Worm (Caenorhabditis elegans) whole organism, L1 larva: Measurements from ENCODE around the gene T04G9.7.

Experiments used
- C04F5.9 ChIP-seq: sonication (generic microtip); optimal IDR thresholded peaks from 2 replicates; lab custom pipeline; 2016; ENCODE audit warnings: missing genetic modification characterization, missing compliant biosample characterization
- C16A3.4 ChIP-seq: fragments of 150-350 bp; optimal IDR thresholded peaks from 2 replicates; lab custom pipeline; 2014; ENCODE audit warnings: missing biosample characterization, missing genetic modification characterization
- C34B4.2 ChIP-seq: sonication (generic microtip); optimal IDR thresholded peaks from 2 replicates; lab custom pipeline; 2017; ENCODE audit warnings: mild to moderate bottlenecking, missing genetic modification characterization, missing compliant biosample characterization
- F16B12.6 ChIP-seq: fragments of 150-350 bp; optimal IDR thresholded peaks from 2 replicates; lab custom pipeline; 2014; ENCODE audit warnings: missing biosample characterization, missing genetic modification characterization
- Y116A8C.19 ChIP-seq: sonication (generic microtip); optimal IDR thresholded peaks from 2 replicates; lab custom pipeline; 2016; ENCODE audit warnings: missing compliant biosample characterization, missing genetic modification characterization, borderline replicate concordance
- alr-1 ChIP-seq: fragments of 200-800 bp; sonication (Bioruptor generic); optimal IDR thresholded peaks from 2 replicates; lab custom pipeline; 2018; ENCODE audit warnings: borderline replicate concordance, mild to moderate bottlenecking, missing genetic modification characterization, missing compliant biosample characterization
- aly-2 ChIP-seq: fragments of 150-350 bp; optimal IDR thresholded peaks from 2 replicates; lab custom pipeline; 2014; ENCODE audit warnings: missing biosample characterization, missing genetic modification characterization
- ama-1 ChIP-seq: fragments of 150-350 bp; optimal IDR thresholded peaks from 2 replicates; lab custom pipeline; 2014
- blmp-1 ChIP-seq: fragments of 150-350 bp; optimal IDR thresholded peaks from 2 replicates; lab custom pipeline; 2014; ENCODE audit warnings: missing biosample characterization, missing genetic modification characterization
- ceh-63 ChIP-seq: fragments of 200-800 bp; sonication (Bioruptor generic); optimal IDR thresholded peaks from 2 replicates; lab custom pipeline; 2018; ENCODE audit warnings: mild to moderate bottlenecking, missing genetic modification characterization, missing compliant biosample characterization
- ceh-8 ChIP-seq: fragments of 200-800 bp; sonication (Bioruptor generic); optimal IDR thresholded peaks from 2 replicates; lab custom pipeline; 2018; ENCODE audit warnings: mild to moderate bottlenecking, missing genetic modification characterization, moderate library complexity, missing compliant biosample characterization
- ceh-88 ChIP-seq: fragments of 200-800 bp; sonication (Bioruptor generic); IDR thresholded peaks from 2 replicates; pipeline ENCODE4 v1.3.6; 2022; ENCODE audit warnings: missing genetic modification characterization, missing compliant biosample characterization
- ceh-90 ChIP-seq: sonication (generic microtip); optimal IDR thresholded peaks from 2 replicates; lab custom pipeline; 2016; ENCODE audit warnings: missing genetic modification characterization, missing compliant biosample characterization
- efl-1 ChIP-seq, 4 experiments: fragments of 150-350 bp; optimal IDR thresholded peaks in 3 of 4; peaks in 1 of 4; 1 replicate in 1 of 4; 2 replicates in 3 of 4; lab custom pipeline; 2014; ENCODE audit warnings: missing biosample characterization in 2 of 4, missing genetic modification characterization in 2 of 4, missing genetic modification reagents in 2 of 4
- elt-3 ChIP-seq, 6 experiments: fragments of 150-350 bp in 1 of 6; sonication (generic microtip); optimal IDR thresholded peaks; 2 replicates each; lab custom pipeline; 2017 to 2018; ENCODE audit warnings: missing biosample characterization in 6 of 6, missing genetic modification characterization in 6 of 6, inconsistent platforms in 1 of 6
- ets-5 ChIP-seq: fragments of 200-800 bp; sonication (Bioruptor generic); IDR thresholded peaks from 2 replicates; pipeline ENCODE4 v1.3.6; 2022; ENCODE audit warnings: missing genetic modification characterization, missing compliant biosample characterization
- fkh-10 ChIP-seq: sonication (generic microtip); optimal IDR thresholded peaks from 2 replicates; lab custom pipeline; 2017; ENCODE audit warnings: missing biosample characterization, missing genetic modification reagents, missing genetic modification characterization
- fkh-4 ChIP-seq: sonication (generic microtip); optimal IDR thresholded peaks from 2 replicates; lab custom pipeline; 2016; ENCODE audit warnings: missing compliant biosample characterization, missing genetic modification characterization, borderline replicate concordance
- fkh-8 ChIP-seq: sonication (generic microtip); optimal IDR thresholded peaks from 2 replicates; lab custom pipeline; 2016; ENCODE audit warnings: mild to moderate bottlenecking, missing genetic modification characterization, missing compliant biosample characterization
- hlh-4 ChIP-seq: sonication (generic microtip); optimal IDR thresholded peaks from 2 replicates; lab custom pipeline; 2016; ENCODE audit warnings: mild to moderate bottlenecking, missing genetic modification characterization, missing compliant biosample characterization
- hpl-2 ChIP-seq: fragments of 150-350 bp; optimal IDR thresholded peaks from 2 replicates; lab custom pipeline; 2014; ENCODE audit warnings: missing biosample characterization, missing genetic modification reagents, missing genetic modification characterization
- irx-1 ChIP-seq: sonication (generic microtip); optimal IDR thresholded peaks from 2 replicates; lab custom pipeline; 2016; ENCODE audit warnings: missing genetic modification characterization, missing compliant biosample characterization
- isw-1 ChIP-seq: fragments of 200-800 bp; sonication (Bioruptor generic); IDR thresholded peaks from 2 replicates; pipeline ENCODE4 v1.3.6; 2022; ENCODE audit warnings: missing genetic modification characterization, missing compliant biosample characterization
- jun-1 ChIP-seq: fragments of 150-350 bp; optimal IDR thresholded peaks from 2 replicates; lab custom pipeline; 2014; ENCODE audit warnings: missing biosample characterization, missing genetic modification reagents, missing genetic modification characterization
- lin-15B ChIP-seq: fragments of 150-350 bp; sonication (generic microtip); optimal IDR thresholded peaks from 3 replicates; lab custom pipeline; 2014; ENCODE audit warnings: missing biosample characterization, missing genetic modification characterization
- lin-35 ChIP-seq, 2 experiments: fragments of 150-350 bp; optimal IDR thresholded peaks; 2 replicates each; lab custom pipeline; 2014; ENCODE audit warnings: missing biosample characterization in 2 of 2, missing genetic modification characterization in 2 of 2, missing genetic modification reagents in 2 of 2
- mab-9 ChIP-seq: fragments of 200-800 bp; sonication (Bioruptor generic); IDR thresholded peaks from 2 replicates; pipeline ENCODE4 v1.3.6; 2022; ENCODE audit warnings: missing genetic modification reagents, missing genetic modification characterization, missing compliant biosample characterization
- mdl-1 ChIP-seq, 2 experiments: fragments of 150-350 bp; optimal IDR thresholded peaks; 2 replicates each; lab custom pipeline; 2014 to 2017; ENCODE audit warnings: missing biosample characterization in 2 of 2, missing genetic modification characterization in 2 of 2, inconsistent platforms in 1 of 2
- nhr-11 ChIP-seq: fragments of 150-350 bp; optimal IDR thresholded peaks from 2 replicates; lab custom pipeline; 2014; ENCODE audit warnings: missing biosample characterization, missing genetic modification characterization
- nhr-19 ChIP-seq: fragments of 200-800 bp; sonication (Bioruptor generic); conservative IDR thresholded peaks from 2 replicates; pipeline ENCODE4 v1.3.6; 2022; ENCODE audit warnings: missing genetic modification characterization, missing compliant biosample characterization
- nhr-47 ChIP-seq: sonication (generic microtip); optimal IDR thresholded peaks from 2 replicates; lab custom pipeline; 2016; ENCODE audit warnings: mild to moderate bottlenecking, missing genetic modification characterization, moderate library complexity, missing compliant biosample characterization
- nhr-76 ChIP-seq: sonication (generic microtip); optimal IDR thresholded peaks from 2 replicates; lab custom pipeline; 2017; ENCODE audit warnings: missing biosample characterization, missing genetic modification characterization
- nhr-77 ChIP-seq: fragments of 150-350 bp; optimal IDR thresholded peaks from 2 replicates; lab custom pipeline; 2014; ENCODE audit warnings: missing biosample characterization, missing genetic modification characterization
- nhr-90 ChIP-seq: sonication (generic microtip); optimal IDR thresholded peaks from 2 replicates; lab custom pipeline; 2016; ENCODE audit warnings: mild to moderate bottlenecking, missing genetic modification characterization, missing compliant biosample characterization; ENCODE audit not compliant: poor library complexity
- pax-3 ChIP-seq: fragments of 200-800 bp; sonication (Bioruptor generic); optimal IDR thresholded peaks from 2 replicates; lab custom pipeline; 2018; ENCODE audit warnings: mild to moderate bottlenecking, missing genetic modification characterization, moderate library complexity, missing compliant biosample characterization
- rnt-1 ChIP-seq: sonication (generic microtip); optimal IDR thresholded peaks from 2 replicates; lab custom pipeline; 2016; ENCODE audit warnings: mild to moderate bottlenecking, missing genetic modification characterization, moderate library complexity, missing compliant biosample characterization
- skn-1 ChIP-seq: fragments of 150-350 bp; optimal IDR thresholded peaks from 2 replicates; lab custom pipeline; 2014; ENCODE audit warnings: missing biosample characterization, missing genetic modification characterization
- snpc-4 ChIP-seq: fragments of 150-350 bp; optimal IDR thresholded peaks from 2 replicates; lab custom pipeline; 2014; ENCODE audit warnings: missing biosample characterization, missing genetic modification characterization
- snu-23 ChIP-seq: sonication (generic microtip); optimal IDR thresholded peaks from 2 replicates; lab custom pipeline; 2016; ENCODE audit warnings: missing genetic modification characterization, missing compliant biosample characterization
- sox-4 ChIP-seq: sonication (generic microtip); optimal IDR thresholded peaks from 2 replicates; lab custom pipeline; 2016; ENCODE audit warnings: missing genetic modification characterization, missing compliant biosample characterization
- swsn-7 ChIP-seq: sonication (generic microtip); optimal IDR thresholded peaks from 2 replicates; lab custom pipeline; 2016; ENCODE audit warnings: missing genetic modification characterization, missing compliant biosample characterization
- unc-86 ChIP-seq: sonication (generic microtip); optimal IDR thresholded peaks from 2 replicates; lab custom pipeline; 2016; ENCODE audit warnings: missing genetic modification characterization, missing compliant biosample characterization
- unc-98 ChIP-seq: fragments of 200-800 bp; sonication (Bioruptor generic); IDR thresholded peaks from 2 replicates; pipeline ENCODE4 v1.3.6; 2022; ENCODE audit warnings: missing genetic modification characterization, missing compliant biosample characterization
- vab-15 ChIP-seq: sonication (generic microtip); optimal IDR thresholded peaks from 2 replicates; lab custom pipeline; 2017; ENCODE audit warnings: missing genotype, mild to moderate bottlenecking, missing genetic modification characterization, missing compliant biosample characterization

The T04G9.7 gene

DNA sequence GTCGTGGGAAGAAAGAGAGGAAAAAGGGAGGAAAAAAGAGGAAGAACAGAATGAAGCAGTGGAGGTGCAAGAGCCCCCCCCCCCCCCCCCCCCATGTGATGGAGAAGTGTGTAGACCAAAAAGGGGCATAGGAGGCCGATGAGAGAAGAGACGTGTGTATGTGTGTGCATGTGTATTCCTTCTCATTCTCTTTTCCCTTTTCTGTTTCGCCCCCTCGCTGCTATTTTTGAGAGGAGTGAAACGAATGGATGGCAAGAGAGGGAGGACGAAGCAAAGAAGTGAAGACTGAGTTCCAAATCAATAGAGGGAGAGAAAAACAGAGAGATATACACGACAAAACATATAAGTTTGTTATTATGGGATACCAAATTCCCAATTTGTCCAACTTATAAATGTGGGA lies 10.1 kb upstream of the T04G9.7 start (continued):
- TF ChIP-seq lin-15B (no peak), isw-1 (GFP tag; lab: Robert Waterston, UW) (no peak), snpc-4 (tag; lab: Kevin White, UChicago) (no peak), ceh-8 (GFP tag; lab: Kevin White, UChicago) (peak; percentile 56), swsn-7 (tag; lab: Kevin White, UChicago) (peak; percentile 23), unc-86 (no peak), elt-3 (tag; optimal IDR thresholded peaks at IDR 0.05; lab: Kevin White, UChicago) (no peak), snu-23 (GFP tag; lab: Kevin White, UChicago) (peak; percentile 26)
- TF ChIP-seq, all 84 proteins: peak for 13

DNA sequence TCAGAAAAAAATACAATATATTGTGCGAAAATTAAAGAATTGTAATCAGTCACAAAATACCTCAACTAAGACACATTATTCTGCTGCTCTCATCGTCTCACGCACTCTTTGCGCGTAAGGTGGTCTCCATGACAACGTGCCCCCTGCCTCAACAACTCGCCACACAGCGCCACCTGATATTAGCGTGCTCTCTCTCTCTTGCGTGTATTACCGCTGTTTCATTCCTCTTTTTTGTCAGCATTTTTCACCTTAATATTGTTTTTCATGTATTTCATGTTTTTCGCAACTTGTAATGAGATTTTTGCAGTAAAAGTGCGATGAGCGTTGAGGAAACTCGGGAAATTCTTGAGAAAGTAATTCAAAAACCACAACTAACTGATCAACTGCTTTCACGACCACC lies 7.2 kb upstream of the T04G9.7 start, which contains the start of gene dyf-11:
dyf-11 (plus strand) TSS at position 301 of the 400 bp plus-strand sequence.
- TF ChIP-seq Y116A8C.19 (tag; lab: Kevin White, UChicago) (no peak), C04F5.9 (tag; lab: Kevin White, UChicago) (no peak), skn-1 (tag; lab: Kevin White, UChicago) (peak; percentile 67), irx-1 (tag; lab: Kevin White, UChicago) (no peak), fkh-10 (GFP tag; lab: Kevin White, UChicago) (no peak), ceh-8 (GFP tag; lab: Kevin White, UChicago) (peak; percentile 16), alr-1 (tag; lab: Kevin White, UChicago) (no peak), fkh-8 (tag; lab: Kevin White, UChicago) (peak; percentile 90), nhr-47 (tag; lab: Kevin White, UChicago) (peak; percentile 21)

DNA sequence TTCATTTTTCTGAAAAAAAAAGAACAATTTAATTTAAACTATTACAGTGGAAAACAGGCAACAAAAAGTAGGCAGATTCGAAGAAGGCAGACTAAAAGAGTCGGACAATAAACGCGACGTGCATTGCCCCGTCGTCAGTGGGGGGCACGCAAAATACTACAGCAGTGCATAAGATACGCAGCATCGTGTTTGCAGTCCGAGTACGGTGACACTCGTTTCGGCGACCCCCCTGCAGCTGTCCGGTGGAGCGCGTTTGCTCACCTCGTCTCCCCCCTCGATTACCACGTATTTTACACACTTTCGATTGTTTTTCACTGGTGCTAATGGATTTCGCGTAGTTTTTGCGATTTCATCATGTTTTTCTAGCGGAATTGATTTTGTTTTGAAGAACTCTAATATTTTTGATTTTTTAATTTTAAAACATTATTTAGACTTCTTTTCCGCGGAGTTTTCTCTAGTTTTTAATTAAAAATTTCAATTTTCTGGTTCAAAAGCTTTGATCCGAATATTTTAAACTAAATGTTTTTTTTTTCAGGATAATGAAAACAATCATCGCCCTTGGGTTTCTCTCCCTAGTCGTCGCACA lies 2.5 kb upstream of the T04G9.7 start, which contains the start of the genes trap-2 and ile-2:
trap-2 (minus strand) TSS at position 9 of the 586 bp plus-strand sequence.
ile-2 (plus strand) TSS at position 536 of the 586 bp plus-strand sequence.
- no peak for TF ChIP-seq ceh-90 (tag; lab: Kevin White, UChicago)
- peak; percentile 62 for TF ChIP-seq hpl-2 (GFP tag; lab: Kevin White, UChicago)
- TF ChIP-seq ceh-88 (GFP tag; lab: Robert Waterston, UW) = peak; percentile 55; the same call in 1 of the 2 replicates
- peak; percentile 69 for TF ChIP-seq fkh-10 (GFP tag; lab: Kevin White, UChicago)
- TF ChIP-seq C34B4.2 = no peak
- TF ChIP-seq lin-35 (GFP tag; optimal IDR thresholded peaks at IDR 0.05; lab: Kevin White, UChicago) = peak; percentile 85 to 88
- no peak for TF ChIP-seq aly-2 (tag; lab: Kevin White, UChicago)
- peak; percentile 69 to 80 for TF ChIP-seq efl-1 (optimal IDR thresholded peaks at IDR 0.05; lab: Kevin White, UChicago)
- TF ChIP-seq efl-1 (GFP tag; optimal IDR thresholded peaks at IDR 0.05 in 1 of 2; lab: Kevin White, UChicago) = peak; percentile 55 to 96
- no peak for TF ChIP-seq ceh-63 (GFP tag; lab: Kevin White, UChicago)
- peak; percentile 18 for TF ChIP-seq pax-3 (tag; lab: Kevin White, UChicago)
- peak; percentile 90 for TF ChIP-seq nhr-19 (GFP tag; lab: Robert Waterston, UW)
- TF ChIP-seq unc-98 (GFP tag; lab: Robert Waterston, UW) = no peak
- peak; percentile 75 for TF ChIP-seq isw-1 (GFP tag; lab: Robert Waterston, UW)
- TF ChIP-seq irx-1 (tag; lab: Kevin White, UChicago) = peak; percentile 67
- peak in 1 of 2 experiments; percentile 93 for TF ChIP-seq mdl-1 (tag; optimal IDR thresholded peaks at IDR 0.05; lab: Kevin White, UChicago)
- peak; percentile 93 for TF ChIP-seq nhr-47 (tag; lab: Kevin White, UChicago)
- peak; percentile 89 for TF ChIP-seq lin-15B
- TF ChIP-seq ets-5 (GFP tag; lab: Robert Waterston, UW) = no peak
- TF ChIP-seq rnt-1 (tag; lab: Kevin White, UChicago) = peak; percentile 93
- TF ChIP-seq nhr-77 (tag; lab: Kevin White, UChicago) = peak; percentile 91
- no peak for TF ChIP-seq hlh-4
- TF ChIP-seq vab-15 (tag; lab: Kevin White, UChicago) = peak; percentile 65
- TF ChIP-seq jun-1 (tag; lab: Kevin White, UChicago) = peak; percentile 90
- TF ChIP-seq alr-1 (tag; lab: Kevin White, UChicago) = no peak
- TF ChIP-seq F16B12.6 (tag; lab: Kevin White, UChicago) = peak; percentile 68
- peak; percentile 91 for TF ChIP-seq swsn-7 (tag; lab: Kevin White, UChicago)
- TF ChIP-seq ama-1 = no peak
- TF ChIP-seq fkh-4 (tag; lab: Kevin White, UChicago) = no peak
- TF ChIP-seq sox-4 (tag; lab: Kevin White, UChicago) = peak; percentile 46
- TF ChIP-seq snu-23 (GFP tag; lab: Kevin White, UChicago) = peak; percentile 94
- no peak for TF ChIP-seq nhr-76 (tag; lab: Kevin White, UChicago)
- TF ChIP-seq elt-3 (tag; optimal IDR thresholded peaks at IDR 0.05; lab: Kevin White, UChicago) = peak in 3 of 6 experiments; percentile 79 to 85 (median 80)
- TF ChIP-seq fkh-8 (tag; lab: Kevin White, UChicago) = peak; percentile 93
- TF ChIP-seq nhr-11 (tag; lab: Kevin White, UChicago) = peak; percentile 39
- TF ChIP-seq unc-86 = peak; percentile 83
- TF ChIP-seq mab-9 (GFP tag; lab: Robert Waterston, UW) = peak; percentile 52; the same call in 1 of the 2 replicates
- peak; percentile 79 for TF ChIP-seq snpc-4 (tag; lab: Kevin White, UChicago)
- TF ChIP-seq blmp-1 (tag; lab: Kevin White, UChicago) = peak; percentile 94
- TF ChIP-seq C16A3.4 = peak; percentile 94
- TF ChIP-seq C04F5.9 (tag; lab: Kevin White, UChicago) = peak; percentile 7
- TF ChIP-seq Y116A8C.19 (tag; lab: Kevin White, UChicago) = no peak
- TF ChIP-seq nhr-90 (tag; lab: Kevin White, UChicago) = peak; percentile 92
